Fruit fly (Drosophila melanogaster): ENCODE measurements around the gene KrT95D.

KrT95D gene

dm6 chr3R:24017648-24018047, 14.0 kb downstream of the KrT95D start:
- TF ChIP-seq Hr83 (GFP tag; optimal IDR thresholded peaks at IDR 0.05; ENCODE audit: poor library complexity, severe bottlenecking) (no peak), woc (GFP tag; optimal IDR thresholded peaks at IDR 0.05) (no peak), Abd-B (GFP tag; optimal IDR thresholded peaks at IDR 0.05) (no peak), OdsH (GFP tag; optimal IDR thresholded peaks at IDR 0.05) (no peak), Hr78 (GFP tag; optimal IDR thresholded peaks at IDR 0.05) (no peak), HLH106 (tag; optimal IDR thresholded peaks at IDR 0.05) (no peak), dl (GFP tag; optimal IDR thresholded peaks at IDR 0.05; ENCODE audit: insufficient read depth in 1 of 2, partially characterized antibody in 2 of 2) (no peak), GATAd (GFP tag; optimal IDR thresholded peaks at IDR 0.05) (no peak), psq (GFP tag; optimal IDR thresholded peaks at IDR 0.05) (no peak), foxo (GFP tag; optimal IDR thresholded peaks at IDR 0.05) (no peak), tai (GFP tag; optimal IDR thresholded peaks at IDR 0.05) (no peak), Jra (GFP tag; optimal IDR thresholded peaks at IDR 0.05) (no peak), dmrt93B (GFP tag; optimal IDR thresholded peaks at IDR 0.05) (no peak), Dfd (GFP tag; optimal IDR thresholded peaks at IDR 0.05) (no peak), Myc (optimal IDR thresholded peaks at IDR 0.05) (no peak), dsf (GFP tag; optimal IDR thresholded peaks at IDR 0.05; ENCODE audit: borderline replicate concordance) (no peak), CG9705 (GFP tag; optimal IDR thresholded peaks at IDR 0.05) (no peak), lola (GFP tag; optimal IDR thresholded peaks at IDR 0.05) (no peak), Dif (GFP tag; optimal IDR thresholded peaks at IDR 0.05; ENCODE audit: partially characterized antibody) (no peak)

- no peak for TF ChIP-seq lola (GFP tag; optimal IDR thresholded peaks at IDR 0.05)
- no peak for TF ChIP-seq dl (GFP tag; optimal IDR thresholded peaks at IDR 0.05; ENCODE audit: insufficient read depth in 1 of 2, partially characterized antibody in 2 of 2)
- TF ChIP-seq Sp1 (GFP tag; optimal IDR thresholded peaks at IDR 0.05): no peak
- TF ChIP-seq CrebA (GFP tag; optimal IDR thresholded peaks at IDR 0.05; ENCODE audit: borderline replicate concordance): no peak
- no peak for TF ChIP-seq sage (GFP tag; optimal IDR thresholded peaks at IDR 0.05)
- TF ChIP-seq ey (GFP tag; optimal IDR thresholded peaks at IDR 0.05): peak; percentile 8
- no peak for TF ChIP-seq Hr78 (GFP tag; optimal IDR thresholded peaks at IDR 0.05)
- no peak for TF ChIP-seq pan (optimal IDR thresholded peaks at IDR 0.05)
- peak; percentile 21 for TF ChIP-seq OdsH (GFP tag; optimal IDR thresholded peaks at IDR 0.05)
- TF ChIP-seq h (GFP tag; optimal IDR thresholded peaks at IDR 0.05): peak; percentile 40
- no peak for TF ChIP-seq CG32264 (GFP tag; optimal IDR thresholded peaks at IDR 0.05)
- TF ChIP-seq Hnf4 (GFP tag; optimal IDR thresholded peaks at IDR 0.05): no peak
- TF ChIP-seq GATAd (GFP tag; optimal IDR thresholded peaks at IDR 0.05): no peak
Measured at dm6 chr3R:24015939-24016913, 15.4 kb downstream of the KrT95D start.

- no peak for TF ChIP-seq ey (GFP tag; optimal IDR thresholded peaks at IDR 0.05)
- TF ChIP-seq N (GFP tag; optimal IDR thresholded peaks at IDR 0.05): no peak
- TF ChIP-seq Rel (GFP tag; optimal IDR thresholded peaks at IDR 0.05): no peak
- TF ChIP-seq Rel (tag; optimal IDR thresholded peaks at IDR 0.05): peak; percentile 94
- TF ChIP-seq CrebA (GFP tag; optimal IDR thresholded peaks at IDR 0.05; ENCODE audit: borderline replicate concordance): no peak
- TF ChIP-seq GATAd (GFP tag; optimal IDR thresholded peaks at IDR 0.05): no peak
- TF ChIP-seq rgr (GFP tag; optimal IDR thresholded peaks at IDR 0.05): peak; percentile 7
- TF ChIP-seq h (GFP tag; optimal IDR thresholded peaks at IDR 0.05): no peak
- TF ChIP-seq Hr83 (GFP tag; optimal IDR thresholded peaks at IDR 0.05; ENCODE audit: poor library complexity, severe bottlenecking): no peak
- TF ChIP-seq lola (GFP tag; optimal IDR thresholded peaks at IDR 0.05): no peak
- no peak for TF ChIP-seq Vsx2 (GFP tag; optimal IDR thresholded peaks at IDR 0.05; ENCODE audit: partially characterized antibody)
- no peak for TF ChIP-seq Sp1 (GFP tag; optimal IDR thresholded peaks at IDR 0.05)
- no peak for TF ChIP-seq fru (GFP tag; optimal IDR thresholded peaks at IDR 0.05)
- TF ChIP-seq sage (GFP tag; optimal IDR thresholded peaks at IDR 0.05): no peak
- TF ChIP-seq CG32264 (GFP tag; optimal IDR thresholded peaks at IDR 0.05): no peak
- no peak for TF ChIP-seq br (GFP tag; optimal IDR thresholded peaks at IDR 0.05)
- no peak for TF ChIP-seq Jra (GFP tag; optimal IDR thresholded peaks at IDR 0.05)
- no peak for TF ChIP-seq jim (GFP tag; optimal IDR thresholded peaks at IDR 0.05)
Measured at dm6 chr3R:24015449-24015848, 16.2 kb downstream of the KrT95D start.

Data from whole organism, wandering third instar larva.